Worm (Caenorhabditis elegans) whole organism, L2 larva: ENCODE measurements around the gene M110.9.

ENCODE experiments used
- C34F6.9 ChIP-seq: fragments of 150-350 bp; optimal IDR thresholded peaks from 2 replicates; lab custom pipeline; 2014; ENCODE audit warnings: missing biosample characterization, missing genetic modification characterization
- F13H6.1 ChIP-seq: sonication (generic microtip); optimal IDR thresholded peaks from 2 replicates; lab custom pipeline; 2016; ENCODE audit warnings: missing genetic modification characterization, missing compliant biosample characterization
- R02D3.7 ChIP-seq: fragments of 150-350 bp; optimal IDR thresholded peaks from 2 replicates; lab custom pipeline; 2014; ENCODE audit warnings: missing biosample characterization, missing genetic modification characterization
- Y55F3AM.14 ChIP-seq: fragments of 200-800 bp; sonication (Bioruptor generic); optimal IDR thresholded peaks from 2 replicates; lab custom pipeline; 2018; ENCODE audit warnings: mild to moderate bottlenecking, missing genetic modification characterization, missing compliant biosample characterization
- ZK546.5 ChIP-seq: sonication (generic microtip); optimal IDR thresholded peaks from 2 replicates; lab custom pipeline; 2017; ENCODE audit warnings: missing biosample characterization, missing genetic modification characterization
- alr-1 ChIP-seq: fragments of 150-350 bp; optimal IDR thresholded peaks from 2 replicates; lab custom pipeline; 2014; ENCODE audit warnings: missing biosample characterization, missing genetic modification characterization
- aly-2 ChIP-seq: fragments of 150-350 bp; optimal IDR thresholded peaks from 2 replicates; lab custom pipeline; 2014; ENCODE audit warnings: missing biosample characterization, missing genetic modification characterization
- ama-1 ChIP-seq: fragments of 150-350 bp; optimal IDR thresholded peaks from 2 replicates; lab custom pipeline; 2018; ENCODE audit warnings: inconsistent platforms
- blmp-1 ChIP-seq: sonication (generic microtip); optimal IDR thresholded peaks from 2 replicates; lab custom pipeline; 2017; ENCODE audit warnings: missing genetic modification characterization, mild to moderate bottlenecking, missing compliant biosample characterization, antibody characterized with exemption, moderate library complexity; ENCODE audit not compliant: insufficient read depth
- ceh-16 ChIP-seq: fragments of 150-350 bp; optimal IDR thresholded peaks from 2 replicates; lab custom pipeline; 2014; ENCODE audit warnings: missing biosample characterization, missing genetic modification characterization
- ceh-82 ChIP-seq: fragments of 150-350 bp; optimal IDR thresholded peaks from 2 replicates; lab custom pipeline; 2014; ENCODE audit warnings: missing biosample characterization, missing genetic modification characterization
- crh-2 ChIP-seq: sonication (generic microtip); optimal IDR thresholded peaks from 2 replicates; lab custom pipeline; 2017; ENCODE audit warnings: missing biosample characterization, missing genetic modification characterization
- elt-1 ChIP-seq: fragments of 150-350 bp; optimal IDR thresholded peaks from 2 replicates; lab custom pipeline; 2014; ENCODE audit warnings: missing biosample characterization, missing genetic modification characterization
- elt-3 ChIP-seq: sonication (generic microtip); optimal IDR thresholded peaks from 2 replicates; lab custom pipeline; 2017; ENCODE audit warnings: missing biosample characterization, missing genetic modification characterization
- fos-1 ChIP-seq: fragments of 150-350 bp; optimal IDR thresholded peaks from 2 replicates; lab custom pipeline; 2014; ENCODE audit warnings: missing biosample characterization, missing genetic modification characterization
- gmeb-1 ChIP-seq: fragments of 150-350 bp; optimal IDR thresholded peaks from 2 replicates; lab custom pipeline; 2014; ENCODE audit warnings: missing biosample characterization, missing genetic modification characterization
- lin-13 ChIP-seq: fragments of 150-350 bp; optimal IDR thresholded peaks from 2 replicates; lab custom pipeline; 2014; ENCODE audit warnings: missing biosample characterization, missing genetic modification reagents, missing genetic modification characterization
- lin-39 ChIP-seq: fragments of 150-350 bp; optimal IDR thresholded peaks from 2 replicates; lab custom pipeline; 2014; ENCODE audit warnings: missing biosample characterization, missing genetic modification reagents, missing genetic modification characterization
- lsy-2 ChIP-seq, 2 experiments: fragments of 150-350 bp in 1 of 2; sonication (generic microtip) in 1 of 2; optimal IDR thresholded peaks; 2 replicates each; lab custom pipeline; 2014 to 2017; ENCODE audit warnings: missing biosample characterization in 2 of 2, missing genetic modification characterization in 2 of 2
- mbf-1 ChIP-seq: sonication (generic microtip); optimal IDR thresholded peaks from 2 replicates; lab custom pipeline; 2017; ENCODE audit warnings: missing biosample characterization, missing genetic modification characterization
- nhr-11 ChIP-seq: fragments of 150-350 bp; optimal IDR thresholded peaks from 2 replicates; lab custom pipeline; 2014; ENCODE audit warnings: missing biosample characterization, missing genetic modification characterization
- nhr-21 ChIP-seq: fragments of 150-350 bp; optimal IDR thresholded peaks from 2 replicates; lab custom pipeline; 2014; ENCODE audit warnings: missing biosample characterization, missing genetic modification characterization
- nhr-23 ChIP-seq: fragments of 150-350 bp; optimal IDR thresholded peaks from 2 replicates; lab custom pipeline; 2014; ENCODE audit warnings: missing biosample characterization, missing genetic modification reagents, missing genetic modification characterization
- nhr-77 ChIP-seq: fragments of 150-350 bp; optimal IDR thresholded peaks from 2 replicates; lab custom pipeline; 2014; ENCODE audit warnings: missing biosample characterization, missing genetic modification characterization
- peb-1 ChIP-seq: fragments of 150-350 bp; optimal IDR thresholded peaks from 2 replicates; lab custom pipeline; 2014; ENCODE audit warnings: missing biosample characterization, missing genetic modification characterization
- sem-4 ChIP-seq: fragments of 150-350 bp; optimal IDR thresholded peaks from 2 replicates; lab custom pipeline; 2014; ENCODE audit warnings: missing biosample characterization, missing genetic modification reagents, missing genetic modification characterization
- skn-1 ChIP-seq: sonication (generic microtip); optimal IDR thresholded peaks from 2 replicates; lab custom pipeline; 2017; ENCODE audit warnings: missing biosample characterization, missing genetic modification characterization
- sma-3 ChIP-seq: sonication (generic microtip); optimal IDR thresholded peaks from 2 replicates; lab custom pipeline; 2016; ENCODE audit warnings: missing genetic modification reagents, missing genetic modification characterization, missing compliant biosample characterization
- sma-9 ChIP-seq, 2 experiments: fragments of 150-350 bp in 1 of 2; sonication (generic microtip) in 1 of 2; optimal IDR thresholded peaks; 2 replicates each; lab custom pipeline; 2014 to 2016; ENCODE audit warnings: missing genetic modification characterization in 2 of 2, mild to moderate bottlenecking in 1 of 2, missing biosample characterization in 1 of 2, missing compliant biosample characterization in 1 of 2, missing genetic modification reagents in 1 of 2, moderate library complexity in 1 of 2
- snpc-4 ChIP-seq: fragments of 150-350 bp; optimal IDR thresholded peaks from 2 replicates; lab custom pipeline; 2014; ENCODE audit warnings: missing biosample characterization, missing genetic modification characterization
- unc-39 ChIP-seq: fragments of 150-350 bp; optimal IDR thresholded peaks from 2 replicates; lab custom pipeline; 2014; ENCODE audit warnings: missing biosample characterization, missing genetic modification characterization
- unc-55 ChIP-seq: fragments of 150-350 bp; sonication (generic microtip); optimal IDR thresholded peaks from 3 replicates; lab custom pipeline; 2014; ENCODE audit warnings: missing biosample characterization, missing genetic modification reagents, missing genetic modification characterization
- unc-62 ChIP-seq: fragments of 150-350 bp; optimal IDR thresholded peaks from 2 replicates; lab custom pipeline; 2014; ENCODE audit warnings: missing biosample characterization, missing genetic modification reagents, missing genetic modification characterization
- zag-1 ChIP-seq: fragments of 150-350 bp; optimal IDR thresholded peaks from 2 replicates; lab custom pipeline; 2014; ENCODE audit warnings: missing biosample characterization, missing genetic modification characterization
- ztf-11 ChIP-seq: sonication (generic microtip); optimal IDR thresholded peaks from 2 replicates; lab custom pipeline; 2017; ENCODE audit warnings: missing biosample characterization, missing genetic modification characterization

M110.9 gene

DNA sequence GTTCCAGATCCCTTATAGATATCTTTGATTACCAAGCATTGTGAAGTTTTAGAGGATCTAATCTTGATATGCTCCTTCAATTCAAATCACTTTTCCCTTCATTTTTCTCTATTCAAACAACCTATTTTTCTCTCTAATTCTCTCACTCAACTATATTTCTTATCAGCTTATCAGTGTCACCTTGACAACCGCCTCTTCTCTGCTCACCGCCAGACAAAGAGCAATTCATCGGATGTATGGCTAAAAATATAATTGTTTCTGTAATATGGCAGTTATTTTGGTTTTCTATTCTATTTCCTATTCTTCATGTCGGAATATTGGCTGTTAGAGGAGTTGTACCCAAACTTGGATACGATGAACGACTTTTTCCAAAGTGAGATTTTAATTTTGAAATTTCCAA, 18.6 kb downstream of the M110.9 start:
- peak; percentile 20 for TF ChIP-seq fos-1 (tag; lab: Kevin White, UChicago)
- no peak for TF ChIP-seq skn-1 (tag; lab: Kevin White, UChicago)

ce11 chrII:8253160-8253793, 22.2 kb downstream of the M110.9 start, which contains the start of gene F35C11.5:
Gene F35C11.5, plus strand, starts transcription at chrII:8253743.
- TF ChIP-seq blmp-1 (tag; lab: Kevin White, UChicago), result no peak
- TF ChIP-seq elt-3, result no peak
- no peak for TF ChIP-seq lin-13 (GFP tag; lab: Kevin White, UChicago)
- no peak for TF ChIP-seq sem-4
- TF ChIP-seq elt-1 (tag; lab: Kevin White, UChicago), result no peak
- no peak for TF ChIP-seq unc-55 (GFP tag; lab: Kevin White, UChicago)
- TF ChIP-seq Y55F3AM.14 (GFP tag; lab: Kevin White, UChicago), result no peak
- no peak for TF ChIP-seq nhr-11 (tag; lab: Kevin White, UChicago)
- TF ChIP-seq ztf-11 (tag; lab: Kevin White, UChicago), result no peak
- TF ChIP-seq nhr-23 (tag; lab: Kevin White, UChicago), result no peak
- no peak for TF ChIP-seq ama-1
- no peak for TF ChIP-seq ceh-16
- no peak for TF ChIP-seq aly-2 (tag; lab: Kevin White, UChicago)
- no peak for TF ChIP-seq fos-1 (tag; lab: Kevin White, UChicago)
- no peak for TF ChIP-seq F13H6.1 (tag; lab: Kevin White, UChicago)
- TF ChIP-seq peb-1 (tag; lab: Kevin White, UChicago), result no peak
- no peak for TF ChIP-seq lsy-2 (tag; optimal IDR thresholded peaks at IDR 0.05; lab: Kevin White, UChicago)

ce11 chrII:8256013-8256412, 24.9 kb downstream of the M110.9 start, which contains the start of gene F35C11.7:
Gene F35C11.7, plus strand, starts transcription at chrII:8256313.
- TF ChIP-seq sma-3, result no peak
- TF ChIP-seq alr-1 (tag; lab: Kevin White, UChicago), result no peak
- TF ChIP-seq aly-2 (tag; lab: Kevin White, UChicago), result no peak
- TF ChIP-seq nhr-11 (tag; lab: Kevin White, UChicago), result no peak
- TF ChIP-seq nhr-21 (tag; lab: Kevin White, UChicago), result no peak
- TF ChIP-seq blmp-1 (tag; lab: Kevin White, UChicago), result no peak
- TF ChIP-seq ZK546.5 (tag; lab: Kevin White, UChicago), result no peak
- TF ChIP-seq lin-39 (tag; lab: Kevin White, UChicago), result no peak
- TF ChIP-seq crh-2 (tag; lab: Kevin White, UChicago), result no peak
- no peak for TF ChIP-seq mbf-1 (tag; lab: Kevin White, UChicago)
- no peak for TF ChIP-seq unc-39 (tag; lab: Kevin White, UChicago)
- no peak for TF ChIP-seq sma-9 (GFP tag; optimal IDR thresholded peaks at IDR 0.05; lab: Kevin White, UChicago)
- TF ChIP-seq sma-9 (tag; optimal IDR thresholded peaks at IDR 0.05; lab: Kevin White, UChicago), result no peak
- no peak for TF ChIP-seq elt-1 (tag; lab: Kevin White, UChicago)
- TF ChIP-seq unc-55 (GFP tag; lab: Kevin White, UChicago), result no peak
- TF ChIP-seq ceh-82 (tag; lab: Kevin White, UChicago), result no peak
- no peak for TF ChIP-seq elt-3
- TF ChIP-seq, all 48 proteins: peak for 0

DNA sequence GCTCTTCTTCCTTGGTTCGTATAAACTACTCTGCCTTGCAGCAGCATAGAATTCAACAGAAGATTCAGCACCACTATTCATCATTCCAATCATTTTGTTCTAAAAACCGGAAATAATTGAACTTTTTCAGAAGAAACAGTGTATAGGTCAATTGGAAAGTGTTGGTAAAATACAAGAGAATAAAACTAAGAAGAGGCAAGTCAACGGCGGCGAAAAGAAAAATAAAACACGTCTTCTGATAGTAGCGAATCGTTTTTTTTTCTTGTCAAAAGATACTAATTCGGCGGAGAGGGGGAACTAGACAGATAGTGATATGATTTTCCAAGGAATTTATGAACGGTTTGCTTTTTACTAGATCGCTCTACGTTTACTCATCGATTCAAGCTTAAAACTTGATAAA, 28.0 kb downstream of the M110.9 start, which contains the start of gene F35C11.6:
F35C11.6 (minus strand) TSS at position 101 of the 400 bp plus-strand sequence.
- no peak for TF ChIP-seq aly-2 (tag; lab: Kevin White, UChicago)
- TF ChIP-seq elt-3, result no peak
- no peak for TF ChIP-seq lin-39 (tag; lab: Kevin White, UChicago)
- TF ChIP-seq peb-1 (tag; lab: Kevin White, UChicago), result no peak
- no peak for TF ChIP-seq gmeb-1 (tag; lab: Kevin White, UChicago)
- TF ChIP-seq ama-1, result no peak
- TF ChIP-seq unc-62 (GFP tag; lab: Kevin White, UChicago), result no peak
- TF ChIP-seq sma-3, result no peak
- no peak for TF ChIP-seq C34F6.9 (tag; lab: Kevin White, UChicago)
- no peak for TF ChIP-seq ceh-82 (tag; lab: Kevin White, UChicago)
- TF ChIP-seq snpc-4 (tag; lab: Kevin White, UChicago), result no peak
- TF ChIP-seq nhr-11 (tag; lab: Kevin White, UChicago), result no peak
- no peak for TF ChIP-seq nhr-77 (tag; lab: Kevin White, UChicago)
- TF ChIP-seq zag-1 (tag; lab: Kevin White, UChicago), result no peak
- no peak for TF ChIP-seq R02D3.7 (tag; lab: Kevin White, UChicago)
- no peak for TF ChIP-seq Y55F3AM.14 (GFP tag; lab: Kevin White, UChicago)
